In the genomic region with DNA sequence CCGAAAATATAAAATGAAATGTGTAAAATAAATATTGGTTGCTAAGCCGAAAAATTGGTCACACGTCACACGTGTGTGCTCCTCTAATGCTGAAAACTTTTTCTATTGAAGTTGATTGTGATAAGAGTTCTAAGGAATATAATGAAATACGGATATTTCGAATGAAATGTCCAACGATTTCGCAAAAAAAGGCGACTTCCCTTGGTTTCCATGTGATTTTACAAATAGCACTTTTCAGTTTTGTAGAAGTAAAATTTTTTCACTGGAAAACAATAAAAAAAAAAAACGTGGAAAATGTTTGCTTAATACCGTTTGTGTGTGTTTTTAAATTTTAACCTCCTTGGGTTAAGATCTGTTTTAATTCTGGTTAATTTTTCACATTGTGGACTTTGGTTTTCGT, we compare ENCODE assay signal across 2 fruit fly cellular contexts.
TF ChIP-seq lines count a peak whose summit lies in the region.

No protein-coding gene starts in this region.

TF ChIP-seq in whole organism, embryonic, 481 proteins besides CTCF, POLR2A, EP300 and RAD21 (continued from another document):
- TF ChIP-seq CG2120 (GFP tag; optimal IDR thresholded peaks at IDR 0.05; lab: Kevin White, UChicago): peak; percentile 7
- no peak for TF ChIP-seq CG14441 (GFP tag; IDR thresholded peaks at IDR 0.05; lab: Robert Waterston, UW)
- 0 out of 2 replicates have a peak, but pooled peaks have one; percentile 9 for TF ChIP-seq slbo (GFP tag; IDR thresholded peaks at IDR 0.05; lab: Robert Waterston, UW)
- TF ChIP-seq scrt (GFP tag; optimal IDR thresholded peaks at IDR 0.05; lab: Kevin White, UChicago): peak; percentile 16
- TF ChIP-seq Pdp1 (GFP tag; optimal IDR thresholded peaks at IDR 0.05; lab: Kevin White, UChicago): no peak

TF ChIP-seq in whole organism, prepupa, 60 proteins besides CTCF, POLR2A, EP300 and RAD21 (continued from another document):
- TF ChIP-seq esn (GFP tag; optimal IDR thresholded peaks at IDR 0.05; lab: Kevin White, UChicago): peak; percentile 68
